Fruit fly (Drosophila melanogaster) Kc167 (cell line): ENCODE results near the gene CG8219.

ENCODE experiments used
- Myc ChIP-seq: fragments of >200 bp; optimal IDR thresholded peaks from 2 replicates; lab custom pipeline; 2017; ENCODE audit warnings: missing external identifiers
- Sin3A ChIP-seq: fragments of >200 bp; optimal IDR thresholded peaks from 2 replicates; lab custom pipeline; 2018; ENCODE audit warnings: missing external identifiers
- h ChIP-seq: fragments of >200 bp; optimal IDR thresholded peaks from 3 replicates; lab custom pipeline; 2018; ENCODE audit warnings: missing external identifiers
- insv ChIP-seq: fragments of >200 bp; optimal IDR thresholded peaks from 3 replicates; lab custom pipeline; 2018; ENCODE audit warnings: missing external identifiers
- psq ChIP-seq: fragments of >200 bp; optimal IDR thresholded peaks from 2 replicates; lab custom pipeline; 2017; ENCODE audit warnings: missing external identifiers

DNA sequence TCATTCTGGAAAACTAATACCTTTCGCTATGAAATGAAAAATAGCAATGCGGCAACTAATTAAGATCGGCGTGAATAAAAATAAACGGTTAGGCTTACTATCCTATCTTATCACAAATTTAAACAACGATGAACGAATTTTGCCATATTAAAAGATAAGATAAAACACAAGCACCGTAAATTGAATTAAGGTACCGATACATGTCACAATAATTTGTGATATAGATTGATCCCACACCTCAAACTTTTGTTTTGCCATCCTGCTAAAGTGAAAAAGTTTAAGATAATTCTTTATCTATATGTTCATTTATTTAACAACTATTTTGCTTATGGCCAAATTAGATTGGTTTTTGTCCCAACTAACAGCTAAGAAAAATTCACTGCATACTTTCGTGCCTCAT lies 33.8 kb downstream of the CG8219 start, which contains the start of gene CG42714:
- TF ChIP-seq psq (no peak), insv (no peak), h (no peak), Myc (lab: Kevin White, UChicago) (no peak), Sin3A (lab: Kevin White, UChicago) (no peak)
